Worm (Caenorhabditis elegans): ENCODE measurements around the gene F13D12.10.

The F13D12.10 gene

ce11 chrII:11709464-11709863 lies 4.1 kb upstream of the F13D12.10 start, which contains the start of gene fcmt-1:
Gene fcmt-1, minus strand, starts transcription at chrII:11709564.
- TF ChIP-seq dsc-1 (tag; optimal IDR thresholded peaks at IDR 0.05) (no peak), pqm-1 (tag; optimal IDR thresholded peaks at IDR 0.05) (no peak), hlh-17 (GFP tag; optimal IDR thresholded peaks at IDR 0.05; ENCODE audit: borderline replicate concordance) (no peak), irx-1 (tag; optimal IDR thresholded peaks at IDR 0.05) (no peak), unc-30 (tag; optimal IDR thresholded peaks at IDR 0.05) (no peak), unc-86 (tag; optimal IDR thresholded peaks at IDR 0.05) (no peak), efl-1 (optimal IDR thresholded peaks at IDR 0.05) (no peak), efl-1 (GFP tag; optimal IDR thresholded peaks at IDR 0.05 in 1 of 2) (no peak), grh-1 (GFP tag; IDR thresholded peaks at IDR 0.05) (no peak), ztf-11 (tag; optimal IDR thresholded peaks at IDR 0.05) (no peak), fkh-8 (tag; optimal IDR thresholded peaks at IDR 0.05) (no peak), egl-13 (tag; optimal IDR thresholded peaks at IDR 0.05) (no peak), nhr-12 (tag; optimal IDR thresholded peaks at IDR 0.05) (no peak), fkh-10 (GFP tag; optimal IDR thresholded peaks at IDR 0.05) (no peak), ceh-88 (GFP tag; IDR thresholded peaks at IDR 0.05) (no peak), lin-15B (tag; optimal IDR thresholded peaks at IDR 0.05) (no peak), mab-9 (GFP tag; IDR thresholded peaks at IDR 0.05) (no peak), nhr-84 (tag; optimal IDR thresholded peaks at IDR 0.05) (no peak), efl-3 (GFP tag; optimal IDR thresholded peaks at IDR 0.05) (no peak), snu-23 (GFP tag; optimal IDR thresholded peaks at IDR 0.05) (no peak), xbp-1 (tag; optimal IDR thresholded peaks at IDR 0.05) (no peak)

- peak; percentile 97 for TF ChIP-seq blmp-1 (tag; optimal IDR thresholded peaks at IDR 0.05)
- no peak for TF ChIP-seq efl-1 (optimal IDR thresholded peaks at IDR 0.05)
- peak in 1 of 2 experiments; percentile 15 for TF ChIP-seq efl-1 (GFP tag; optimal IDR thresholded peaks at IDR 0.05 in 1 of 2)
- TF ChIP-seq ceh-88 (GFP tag; IDR thresholded peaks at IDR 0.05): no peak
These were observed 2.8 kb upstream of the F13D12.10 start for ce11 chrII:11710771-11711170.

- TF ChIP-seq fkh-10 (GFP tag; optimal IDR thresholded peaks at IDR 0.05) (no peak), nhr-12 (tag; optimal IDR thresholded peaks at IDR 0.05) (no peak), efl-1 (optimal IDR thresholded peaks at IDR 0.05) (no peak), efl-1 (GFP tag; optimal IDR thresholded peaks at IDR 0.05 in 1 of 2) (peak in 1 of 2 experiments; percentile 43), snpc-4 (tag; optimal IDR thresholded peaks at IDR 0.05) (peak; percentile 75), zip-4 (GFP tag; optimal IDR thresholded peaks at IDR 0.05) (no peak), lsy-2 (tag; optimal IDR thresholded peaks at IDR 0.05) (no peak)
These were observed 1.1 kb downstream of the F13D12.10 start for ce11 chrII:11714728-11715127.

- TF ChIP-seq lin-15B (tag; optimal IDR thresholded peaks at IDR 0.05): no peak
- TF ChIP-seq nhr-71 (tag; optimal IDR thresholded peaks at IDR 0.05): peak; percentile 30
- no peak for TF ChIP-seq hlh-4 (tag; optimal IDR thresholded peaks at IDR 0.05)
- no peak for TF ChIP-seq lin-14 (GFP tag; optimal IDR thresholded peaks at IDR 0.05)
- TF ChIP-seq mdl-1 (tag; optimal IDR thresholded peaks at IDR 0.05): no peak
- peak; percentile 17 to 21 for TF ChIP-seq lsy-2 (tag; optimal IDR thresholded peaks at IDR 0.05)
- TF ChIP-seq unc-130 (tag; optimal IDR thresholded peaks at IDR 0.05): no peak
- TF ChIP-seq snu-23 (GFP tag; optimal IDR thresholded peaks at IDR 0.05): peak; percentile 15
- TF ChIP-seq zag-1 (tag; optimal IDR thresholded peaks at IDR 0.05): no peak
- no peak for TF ChIP-seq swsn-7 (tag; optimal IDR thresholded peaks at IDR 0.05)
- TF ChIP-seq alr-1 (tag; optimal IDR thresholded peaks at IDR 0.05; ENCODE audit: borderline replicate concordance): no peak
- no peak for TF ChIP-seq hpl-2 (GFP tag; optimal IDR thresholded peaks at IDR 0.05)
- TF ChIP-seq blmp-1 (tag; optimal IDR thresholded peaks at IDR 0.05): peak; percentile 2
- no peak for TF ChIP-seq fos-1 (tag; optimal IDR thresholded peaks at IDR 0.05)
These were observed 5.9 kb downstream of the F13D12.10 start for ce11 chrII:11719533-11719932.

- TF ChIP-seq pqm-1 (tag; optimal IDR thresholded peaks at IDR 0.05) (no peak), nhr-85 (tag) (no peak), lin-13 (GFP tag; optimal IDR thresholded peaks at IDR 0.05) (no peak)
These were observed 6.5 kb downstream of the F13D12.10 start, which contains the start of gene F13D12.3 for ce11 chrII:11720102-11720501. Gene F13D12.3, plus strand, starts transcription at chrII:11720402.
